Fruit fly (Drosophila melanogaster) whole organism, embryonic: Measurements from ENCODE around the gene HIP-R.

Experiments
- CG10147 ChIP-seq: fragments of 200-800 bp; sonication (Bioruptor generic); optimal IDR thresholded peaks from 2 replicates; lab custom pipeline; 2019; ENCODE audit warnings: missing biosample characterization, mild to moderate bottlenecking, missing genetic modification characterization, moderate library complexity
- CG11398 ChIP-seq: fragments of 200-800 bp; sonication (Bioruptor generic); optimal IDR thresholded peaks from 2 replicates; lab custom pipeline; 2016; ENCODE audit warnings: missing biosample characterization, missing genetic modification characterization
- CG11695 ChIP-seq: fragments of 200-800 bp; sonication (Bioruptor generic); IDR thresholded peaks from 3 replicates; pipeline ENCODE4 v1.3.6; 2022; ENCODE audit warnings: missing biosample characterization, missing genetic modification characterization
- CG12104 ChIP-seq: fragments of 200-800 bp; sonication (Bioruptor generic); optimal IDR thresholded peaks from 3 replicates; lab custom pipeline; 2016; ENCODE audit warnings: missing biosample characterization, missing genetic modification characterization
- CG12659 ChIP-seq: fragments of 200-800 bp; sonication (Bioruptor generic); optimal IDR thresholded peaks from 3 replicates; lab custom pipeline; 2017; ENCODE audit warnings: mild to moderate bottlenecking, missing biosample characterization, missing genetic modification reagents, missing genetic modification characterization
- CG14667 ChIP-seq: fragments of 200-800 bp; sonication (Bioruptor generic); IDR thresholded peaks from 2 replicates; pipeline ENCODE4 v1.3.6; 2022; ENCODE audit warnings: missing biosample characterization, missing genetic modification characterization
- CG17328 ChIP-seq: fragments of 200-800 bp; sonication (Bioruptor generic); IDR thresholded peaks from 2 replicates; pipeline ENCODE4 v1.3.6; 2022; ENCODE audit warnings: missing biosample characterization, missing genetic modification characterization
- CG1832 ChIP-seq: fragments of 200-800 bp; sonication (Bioruptor generic); optimal IDR thresholded peaks from 2 replicates; lab custom pipeline; 2017; ENCODE audit warnings: missing biosample characterization, mild to moderate bottlenecking, missing genetic modification characterization, inconsistent platforms
- CG18599 ChIP-seq: fragments of 200-800 bp; sonication (Bioruptor generic); optimal IDR thresholded peaks from 3 replicates; lab custom pipeline; 2017; ENCODE audit warnings: missing biosample characterization, missing genetic modification characterization, mild to moderate bottlenecking, moderate library complexity, missing genetic modification reagents
- CG2199 ChIP-seq: fragments of 200-800 bp; sonication (Bioruptor generic); IDR thresholded peaks from 3 replicates; pipeline ENCODE4 v1.3.6; 2022; ENCODE audit warnings: missing biosample characterization, missing genetic modification characterization
- CG2889 ChIP-seq: fragments of 200-800 bp; sonication (Bioruptor generic); IDR thresholded peaks from 3 replicates; pipeline ENCODE4 v1.3.6; 2022; ENCODE audit warnings: missing biosample characterization, missing genetic modification characterization
- CG30431 ChIP-seq: fragments of 200-800 bp; sonication (Bioruptor generic); optimal IDR thresholded peaks from 2 replicates; lab custom pipeline; 2017; ENCODE audit warnings: missing biosample characterization, missing genetic modification characterization
- CG31365 ChIP-seq: fragments of 200-800 bp; sonication (Bioruptor generic); optimal IDR thresholded peaks from 2 replicates; lab custom pipeline; 2018; ENCODE audit warnings: missing biosample characterization, mild to moderate bottlenecking, missing genetic modification characterization
- CG32532 ChIP-seq: fragments of 200-800 bp; sonication (Bioruptor generic); IDR thresholded peaks from 2 replicates; pipeline ENCODE4 v1.3.6; 2022; ENCODE audit warnings: missing biosample characterization, missing genetic modification characterization
- CG33213 ChIP-seq: fragments of 200-800 bp; sonication (Bioruptor generic); optimal IDR thresholded peaks from 3 replicates; lab custom pipeline; 2016; ENCODE audit warnings: missing biosample characterization, missing genetic modification characterization
- CG4854 ChIP-seq: fragments of 200-800 bp; sonication (Bioruptor generic); optimal IDR thresholded peaks from 2 replicates; lab custom pipeline; 2016; ENCODE audit warnings: missing biosample characterization, missing genetic modification characterization, inconsistent platforms
- CG6854 ChIP-seq: fragments of 200-800 bp; sonication (Bioruptor generic); optimal IDR thresholded peaks from 3 replicates; lab custom pipeline; 2017; ENCODE audit warnings: missing biosample characterization, mild to moderate bottlenecking, missing genetic modification characterization
- CG8089 ChIP-seq: fragments of 200-800 bp; sonication (Bioruptor generic); optimal IDR thresholded peaks from 3 replicates; lab custom pipeline; 2016; ENCODE audit warnings: missing biosample characterization, missing genetic modification characterization
- CG9609 ChIP-seq: fragments of 200-800 bp; sonication (Bioruptor generic); optimal IDR thresholded peaks from 3 replicates; lab custom pipeline; 2016; ENCODE audit warnings: missing biosample characterization, missing genetic modification characterization
- Dbx ChIP-seq: fragments of 200-800 bp; sonication (Bioruptor generic); IDR thresholded peaks from 3 replicates; pipeline ENCODE4 v1.3.6; 2022; ENCODE audit warnings: missing biosample characterization, missing genetic modification characterization
- Deaf1 ChIP-seq: fragments of 200-800 bp; optimal IDR thresholded peaks from 3 replicates; lab custom pipeline; 2019; ENCODE audit warnings: missing biosample characterization, mild to moderate bottlenecking, missing genetic modification characterization, moderate library complexity
- Dip2 ChIP-seq: fragments of 200-800 bp; sonication (Bioruptor generic); IDR thresholded peaks from 2 replicates; pipeline ENCODE4 v1.3.6; 2022; ENCODE audit warnings: missing biosample characterization, missing genetic modification characterization
- Fer1 ChIP-seq: fragments of 200-800 bp; sonication (Bioruptor generic); optimal IDR thresholded peaks from 2 replicates; lab custom pipeline; 2017; ENCODE audit warnings: missing biosample characterization, mild to moderate bottlenecking, missing genetic modification characterization
- Fer2 ChIP-seq: fragments of 200-800 bp; sonication (Bioruptor generic); optimal IDR thresholded peaks from 2 replicates; lab custom pipeline; 2018; ENCODE audit warnings: missing biosample characterization, mild to moderate bottlenecking, missing genetic modification characterization, moderate library complexity
- Gsc ChIP-seq: fragments of 200-800 bp; sonication (Bioruptor generic); IDR thresholded peaks from 2 replicates; pipeline ENCODE4 v1.3.6; 2022; ENCODE audit warnings: missing biosample characterization, missing genetic modification characterization
- HHEX ChIP-seq: fragments of 200-800 bp; sonication (Bioruptor generic); optimal IDR thresholded peaks from 3 replicates; lab custom pipeline; 2017; ENCODE audit warnings: missing biosample characterization, mild to moderate bottlenecking, missing genetic modification characterization, missing genetic modification reagents
- Hr51 ChIP-seq, 2 experiments: fragments of 200-800 bp; sonication (Bioruptor generic); optimal IDR thresholded peaks; 2 replicates in 1 of 2; 3 replicates in 1 of 2; lab custom pipeline; 2016 to 2018; ENCODE audit warnings: missing biosample characterization in 2 of 2, missing genetic modification characterization in 2 of 2, mild to moderate bottlenecking in 1 of 2, moderate library complexity in 1 of 2
- Mad ChIP-seq: fragments of 200-800 bp; sonication (Bioruptor generic); optimal IDR thresholded peaks from 2 replicates; lab custom pipeline; 2016; ENCODE audit warnings: missing biosample characterization, missing genetic modification characterization
- Oli ChIP-seq: fragments of 200-800 bp; sonication (Bioruptor generic); optimal IDR thresholded peaks from 2 replicates; lab custom pipeline; 2018; ENCODE audit warnings: missing biosample characterization, mild to moderate bottlenecking, missing genetic modification characterization, moderate library complexity
- Usf ChIP-seq: fragments of 200-800 bp; sonication (Bioruptor generic); optimal IDR thresholded peaks from 2 replicates; lab custom pipeline; 2017; ENCODE audit warnings: missing genotype, missing biosample characterization, missing genetic modification characterization
- YL-1 ChIP-seq: fragments of 200-800 bp; sonication (Bioruptor generic); optimal IDR thresholded peaks from 3 replicates; lab custom pipeline; 2017; ENCODE audit warnings: missing biosample characterization, mild to moderate bottlenecking, missing genetic modification characterization
- ase ChIP-seq: fragments of 200-800 bp; sonication (Bioruptor generic); IDR thresholded peaks from 3 replicates; pipeline ENCODE4 v1.3.6; 2022; ENCODE audit warnings: missing biosample characterization, missing genetic modification characterization
- az2 ChIP-seq: fragments of 200-800 bp; sonication (Bioruptor generic); optimal IDR thresholded peaks from 3 replicates; lab custom pipeline; 2016; ENCODE audit warnings: missing biosample characterization, missing genetic modification characterization
- bcd ChIP-seq: fragments of 200-800 bp; sonication (Bioruptor generic); optimal IDR thresholded peaks from 2 replicates; lab custom pipeline; 2017; ENCODE audit warnings: missing biosample characterization, mild to moderate bottlenecking, missing genetic modification characterization
- bigmax ChIP-seq: fragments of 200-800 bp; sonication (Bioruptor generic); optimal IDR thresholded peaks from 2 replicates; lab custom pipeline; 2018; ENCODE audit warnings: missing biosample characterization, mild to moderate bottlenecking, missing genetic modification characterization
- cato ChIP-seq: fragments of 200-800 bp; sonication (Bioruptor generic); optimal IDR thresholded peaks from 2 replicates; lab custom pipeline; 2016; ENCODE audit warnings: missing biosample characterization, missing genetic modification characterization, borderline replicate concordance
- cg ChIP-seq: fragments of 200-800 bp; sonication (Bioruptor generic); optimal IDR thresholded peaks from 3 replicates; lab custom pipeline; 2019; ENCODE audit warnings: missing biosample characterization, mild to moderate bottlenecking, missing genetic modification characterization, moderate library complexity
- crc ChIP-seq: fragments of 200-800 bp; sonication (Bioruptor generic); optimal IDR thresholded peaks from 2 replicates; lab custom pipeline; 2016; ENCODE audit warnings: missing biosample characterization, missing genetic modification characterization
- crol ChIP-seq: fragments of 200-800 bp; sonication (Bioruptor generic); IDR thresholded peaks from 2 replicates; pipeline ENCODE4 v1.3.6; 2022; ENCODE audit warnings: missing biosample characterization, missing genetic modification characterization
- dm ChIP-seq: fragments of 200-800 bp; sonication (Bioruptor generic); optimal IDR thresholded peaks from 3 replicates; lab custom pipeline; 2016; ENCODE audit warnings: missing biosample characterization, missing genetic modification characterization
- hb ChIP-seq: fragments of 200-800 bp; sonication (Bioruptor generic); IDR thresholded peaks from 3 replicates; pipeline ENCODE4 v1.3.6; 2022; ENCODE audit warnings: missing biosample characterization, missing genetic modification characterization; ENCODE audit not compliant: partially characterized antibody
- hth ChIP-seq: fragments of >200 bp; optimal IDR thresholded peaks from 2 replicates; lab custom pipeline; 2017; ENCODE audit warnings: inconsistent platforms
- jumu ChIP-seq: fragments of 200-800 bp; sonication (Bioruptor generic); optimal IDR thresholded peaks from 3 replicates; lab custom pipeline; 2016; ENCODE audit warnings: missing biosample characterization, missing genetic modification characterization
- lab ChIP-seq: fragments of 200-800 bp; sonication (Bioruptor generic); optimal IDR thresholded peaks from 3 replicates; lab custom pipeline; 2017; ENCODE audit warnings: missing biosample characterization, missing genetic modification characterization, mild to moderate bottlenecking, moderate library complexity, missing genetic modification reagents
- pho ChIP-seq: fragments of 200-800 bp; sonication (Bioruptor generic); optimal IDR thresholded peaks from 2 replicates; lab custom pipeline; 2016; ENCODE audit warnings: missing biosample characterization, missing genetic modification characterization
- pnt ChIP-seq: fragments of 200-800 bp; sonication (Bioruptor generic); optimal IDR thresholded peaks from 3 replicates; lab custom pipeline; 2016; ENCODE audit warnings: missing biosample characterization, missing genetic modification characterization
- pzg ChIP-seq: fragments of 200-800 bp; sonication (Bioruptor generic); optimal IDR thresholded peaks from 3 replicates; lab custom pipeline; 2018; ENCODE audit warnings: missing biosample characterization, mild to moderate bottlenecking, missing genetic modification characterization, moderate library complexity
- ssp ChIP-seq: fragments of 200-800 bp; sonication (Bioruptor generic); IDR thresholded peaks from 2 replicates; pipeline ENCODE4 v1.3.6; 2022; ENCODE audit warnings: missing biosample characterization, missing genetic modification characterization
- tio ChIP-seq: fragments of 200-800 bp; sonication (Bioruptor generic); optimal IDR thresholded peaks from 2 replicates; lab custom pipeline; 2017; ENCODE audit warnings: missing biosample characterization, missing genetic modification characterization, inconsistent platforms
- tll ChIP-seq, 2 experiments: fragments of 200-800 bp in 1 of 2; fragments of >200 bp in 1 of 2; sonication (Bioruptor generic) in 1 of 2; optimal IDR thresholded peaks; 2 replicates each; lab custom pipeline; 2017 to 2019; ENCODE audit warnings: missing biosample characterization in 2 of 2, missing genetic modification characterization in 2 of 2, mild to moderate bottlenecking in 1 of 2, moderate library complexity in 1 of 2
- yki ChIP-seq: fragments of >200 bp; optimal IDR thresholded peaks from 3 replicates; lab custom pipeline; 2018
- z ChIP-seq: fragments of 200-800 bp; sonication (Bioruptor generic); IDR thresholded peaks from 3 replicates; pipeline ENCODE4 v1.3.6; 2022; ENCODE audit warnings: missing biosample characterization, missing genetic modification characterization
- zfh1 ChIP-seq: fragments of 200-800 bp; sonication (Bioruptor generic); IDR thresholded peaks from 3 replicates; pipeline ENCODE4 v1.3.6; 2022; ENCODE audit warnings: missing biosample characterization, missing genetic modification characterization

The HIP-R gene

DNA sequence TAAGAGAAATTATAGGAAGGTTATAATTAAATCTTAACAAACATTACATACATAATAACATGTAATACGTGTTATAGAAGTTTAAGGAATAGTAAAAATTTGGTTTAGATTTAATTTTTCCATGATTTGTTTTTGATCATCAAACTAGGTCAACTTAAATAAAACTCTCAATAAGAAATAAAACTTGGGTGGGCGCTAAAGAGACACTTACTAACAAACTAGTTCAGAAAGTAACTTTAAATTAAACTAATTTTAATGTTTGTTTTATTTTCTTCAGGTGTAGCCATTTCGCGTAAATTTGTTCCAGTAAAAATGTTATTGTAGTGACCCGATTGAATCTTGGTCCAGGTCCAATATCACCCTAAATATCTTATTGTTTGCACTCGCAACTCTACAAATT, 49.5 kb upstream of the HIP-R start (continued):
- no peak for TF ChIP-seq HHEX
- TF ChIP-seq tio (GFP tag; lab: Kevin White, UChicago) = no peak
- TF ChIP-seq ssp (GFP tag; lab: Robert Waterston, UW) = no peak
- no peak for TF ChIP-seq Dbx (GFP tag; lab: Robert Waterston, UW)
- TF ChIP-seq jumu = no peak
- TF ChIP-seq CG32532 (GFP tag; lab: Robert Waterston, UW) = no peak
- TF ChIP-seq pzg = no peak
- TF ChIP-seq CG14667 = no peak
- TF ChIP-seq crc (GFP tag; lab: Kevin White, UChicago) = no peak
- TF ChIP-seq bigmax (GFP tag; lab: Kevin White, UChicago) = no peak
- TF ChIP-seq CG33213 (GFP tag; lab: Kevin White, UChicago) = no peak
- no peak for TF ChIP-seq ase (GFP tag; lab: Robert Waterston, UW)
- no peak for TF ChIP-seq pho
- TF ChIP-seq Usf (GFP tag; lab: Kevin White, UChicago) = no peak
- no peak for TF ChIP-seq zfh1 (GFP tag; lab: Robert Waterston, UW)
- TF ChIP-seq CG9609 (GFP tag; lab: Kevin White, UChicago) = no peak
- TF ChIP-seq Hr51 (GFP tag; optimal IDR thresholded peaks at IDR 0.05; lab: Kevin White, UChicago) = peak in 1 of 2 experiments; percentile 61
- TF ChIP-seq CG11695 (GFP tag; lab: Robert Waterston, UW) = peak; percentile 39; the same call in 1 of the 3 replicates
- TF ChIP-seq CG2889 (GFP tag; lab: Robert Waterston, UW) = no peak
- no peak for TF ChIP-seq CG30431 (GFP tag; lab: Kevin White, UChicago)
- no peak for TF ChIP-seq CG8089
- no peak for TF ChIP-seq Fer2 (tag; lab: Kevin White, UChicago)
- TF ChIP-seq CG2199 (GFP tag; lab: Robert Waterston, UW) = no peak
- TF ChIP-seq CG12104 (GFP tag; lab: Kevin White, UChicago) = no peak
- peak; percentile 38 for TF ChIP-seq Oli
- TF ChIP-seq Deaf1 (tag; lab: Kevin White, UChicago) = no peak
- no peak for TF ChIP-seq CG31365 (tag; lab: Kevin White, UChicago)
- no peak for TF ChIP-seq Mad
- no peak for TF ChIP-seq az2 (GFP tag; lab: Kevin White, UChicago)
- TF ChIP-seq cato (GFP tag; lab: Kevin White, UChicago) = no peak
- TF ChIP-seq lab (GFP tag; lab: Kevin White, UChicago) = no peak
- no peak for TF ChIP-seq dm (GFP tag; lab: Kevin White, UChicago)
- no peak for TF ChIP-seq CG6854 (GFP tag; lab: Kevin White, UChicago)
- TF ChIP-seq CG10147 (GFP tag; lab: Kevin White, UChicago) = no peak
- TF ChIP-seq CG4854 (GFP tag; lab: Kevin White, UChicago) = no peak
- no peak for TF ChIP-seq hb (GFP tag; lab: Robert Waterston, UW)
- TF ChIP-seq YL-1 (GFP tag; lab: Kevin White, UChicago) = no peak
- TF ChIP-seq CG12659 (GFP tag; lab: Kevin White, UChicago) = no peak
- no peak for TF ChIP-seq CG18599 (GFP tag; lab: Kevin White, UChicago)
- TF ChIP-seq tll (GFP tag; optimal IDR thresholded peaks at IDR 0.05; lab: Kevin White, UChicago) = no peak
- TF ChIP-seq Fer1 (GFP tag; lab: Kevin White, UChicago) = no peak
- no peak for TF ChIP-seq crol
- no peak for TF ChIP-seq CG1832
- TF ChIP-seq Dip2 (GFP tag; lab: Robert Waterston, UW) = no peak
- no peak for TF ChIP-seq z (GFP tag; lab: Robert Waterston, UW)
- no peak for TF ChIP-seq CG11398 (GFP tag; lab: Kevin White, UChicago)
- no peak for TF ChIP-seq Gsc
- no peak for TF ChIP-seq cg
- no peak for TF ChIP-seq pnt (GFP tag; lab: Kevin White, UChicago)
- TF ChIP-seq bcd (GFP tag; lab: Kevin White, UChicago) = peak; percentile 12
- TF ChIP-seq yki (lab: Kevin White, UChicago) = no peak
- no peak for TF ChIP-seq hth (lab: Kevin White, UChicago)
- TF ChIP-seq CG17328 (GFP tag; lab: Robert Waterston, UW) = no peak
